Fruit fly (Drosophila melanogaster) whole organism, prepupa: ENCODE results near the gene pie.
A peak's percentile ranks its signal among the peaks of the same experiment; 100 is the strongest.

Experiments
- Blimp-1 ChIP-seq: fragments of 200-800 bp; sonication (Bioruptor generic); optimal IDR thresholded peaks from 3 replicates; lab custom pipeline; 2017; ENCODE audit warnings: missing biosample characterization, missing genetic modification characterization, mild to moderate bottlenecking, moderate library complexity, missing genetic modification reagents
- CG10631 ChIP-seq: fragments of 200-800 bp; sonication (Bioruptor generic); optimal IDR thresholded peaks from 2 replicates; lab custom pipeline; 2016; ENCODE audit warnings: missing biosample characterization, missing genetic modification characterization
- CG11762 ChIP-seq: fragments of 200-800 bp; sonication (Bioruptor generic); optimal IDR thresholded peaks from 3 replicates; lab custom pipeline; 2016; ENCODE audit warnings: missing biosample characterization, missing genetic modification characterization; ENCODE audit not compliant: insufficient read depth
- CG11902 ChIP-seq: fragments of 200-800 bp; sonication (Bioruptor generic); optimal IDR thresholded peaks from 3 replicates; lab custom pipeline; 2016; ENCODE audit warnings: missing biosample characterization, missing genetic modification characterization
- CG1621 ChIP-seq: fragments of 200-800 bp; sonication (Bioruptor generic); optimal IDR thresholded peaks from 3 replicates; lab custom pipeline; 2018; ENCODE audit warnings: missing biosample characterization, mild to moderate bottlenecking, missing genetic modification characterization
- CG16779 ChIP-seq: fragments of 200-800 bp; sonication (Bioruptor generic); optimal IDR thresholded peaks from 3 replicates; lab custom pipeline; 2017; ENCODE audit warnings: missing biosample characterization, mild to moderate bottlenecking, missing genetic modification characterization
- CG4318 ChIP-seq: fragments of 200-800 bp; sonication (Bioruptor generic); optimal IDR thresholded peaks from 3 replicates; lab custom pipeline; 2017; ENCODE audit warnings: missing biosample characterization, mild to moderate bottlenecking, missing genetic modification characterization
- CG6163 ChIP-seq: fragments of 200-800 bp; sonication (Bioruptor generic); IDR thresholded peaks from 3 replicates; pipeline ENCODE4 v1.3.6; 2022; ENCODE audit warnings: missing biosample characterization, missing genetic modification characterization
- CG6276 ChIP-seq: fragments of 200-800 bp; sonication (Bioruptor generic); optimal IDR thresholded peaks from 2 replicates; lab custom pipeline; 2017; ENCODE audit warnings: missing biosample characterization, mild to moderate bottlenecking, missing genetic modification characterization
- CG6792 ChIP-seq: fragments of 200-800 bp; sonication (Bioruptor generic); optimal IDR thresholded peaks from 3 replicates; lab custom pipeline; 2016; ENCODE audit warnings: missing biosample characterization, missing genetic modification characterization
- CG6808 ChIP-seq: fragments of 200-800 bp; sonication (Bioruptor generic); optimal IDR thresholded peaks from 3 replicates; lab custom pipeline; 2017; ENCODE audit warnings: missing biosample characterization, missing genetic modification characterization, mild to moderate bottlenecking, moderate library complexity, missing genetic modification reagents
- CG6854 ChIP-seq: fragments of 200-800 bp; sonication (Bioruptor generic); optimal IDR thresholded peaks from 2 replicates; lab custom pipeline; 2017; ENCODE audit warnings: missing biosample characterization, mild to moderate bottlenecking, missing genetic modification characterization
- CG7368 ChIP-seq: fragments of 200-800 bp; sonication (Bioruptor generic); optimal IDR thresholded peaks from 3 replicates; lab custom pipeline; 2016; ENCODE audit warnings: missing biosample characterization, missing genetic modification characterization
- CG8319 ChIP-seq: fragments of 200-800 bp; sonication (Bioruptor generic); optimal IDR thresholded peaks from 3 replicates; lab custom pipeline; 2016; ENCODE audit warnings: missing biosample characterization, missing genetic modification characterization
- CG8632 ChIP-seq: fragments of 200-800 bp; sonication (Bioruptor generic); optimal IDR thresholded peaks from 3 replicates; lab custom pipeline; 2016; ENCODE audit warnings: missing biosample characterization, missing genetic modification characterization
- CG9139 ChIP-seq: fragments of 200-800 bp; sonication (Bioruptor generic); optimal IDR thresholded peaks from 3 replicates; lab custom pipeline; 2017; ENCODE audit warnings: missing biosample characterization, mild to moderate bottlenecking, missing genetic modification characterization
- Eip75B ChIP-seq: fragments of 200-800 bp; sonication (Bioruptor generic); optimal IDR thresholded peaks from 3 replicates; lab custom pipeline; 2016; ENCODE audit warnings: missing biosample characterization, missing genetic modification characterization
- Eip78C ChIP-seq: fragments of 200-800 bp; sonication (Bioruptor generic); peaks from one replicate; lab custom pipeline; 2016; ENCODE audit warnings: missing biosample characterization, missing genetic modification characterization
- Ets96B ChIP-seq: fragments of 200-800 bp; optimal IDR thresholded peaks from 2 replicates; lab custom pipeline; 2019; ENCODE audit warnings: missing biosample characterization, mild to moderate bottlenecking, missing genetic modification characterization, moderate library complexity
- Gug ChIP-seq: fragments of 200-800 bp; sonication (Bioruptor generic); IDR thresholded peaks from 2 replicates; pipeline ENCODE4 v1.3.6; 2022; ENCODE audit warnings: missing biosample characterization, missing genetic modification characterization
- Hr38 ChIP-seq: sonication (Bioruptor generic); optimal IDR thresholded peaks from 2 replicates; lab custom pipeline; 2016; ENCODE audit warnings: missing biosample characterization, missing genetic modification characterization
- Hr4 ChIP-seq: fragments of 200-800 bp; sonication (Bioruptor generic); optimal IDR thresholded peaks from 3 replicates; lab custom pipeline; 2016; ENCODE audit warnings: missing biosample characterization, missing genetic modification characterization
- Met ChIP-seq: fragments of 200-800 bp; sonication (Bioruptor generic); optimal IDR thresholded peaks from 3 replicates; lab custom pipeline; 2016; ENCODE audit warnings: missing biosample characterization, missing genetic modification characterization
- OdsH ChIP-seq: fragments of 200-800 bp; sonication (Bioruptor generic); optimal IDR thresholded peaks from 3 replicates; lab custom pipeline; 2016; ENCODE audit warnings: missing biosample characterization, missing genetic modification characterization
- Smox ChIP-seq: fragments of 200-800 bp; sonication (Bioruptor generic); optimal IDR thresholded peaks from 3 replicates; lab custom pipeline; 2016; ENCODE audit warnings: missing biosample characterization, missing genetic modification characterization
- Sox102F ChIP-seq: fragments of 200-800 bp; sonication (Bioruptor generic); optimal IDR thresholded peaks from 2 replicates; lab custom pipeline; 2016; ENCODE audit warnings: missing biosample characterization, mild to moderate bottlenecking, missing genetic modification characterization
- Sox15 ChIP-seq: fragments of 200-800 bp; sonication (Bioruptor generic); optimal IDR thresholded peaks from 3 replicates; lab custom pipeline; 2016; ENCODE audit warnings: missing biosample characterization, missing genetic modification characterization
- acj6 ChIP-seq: fragments of 200-800 bp; sonication (Bioruptor generic); optimal IDR thresholded peaks from 3 replicates; lab custom pipeline; 2016; ENCODE audit warnings: missing biosample characterization, missing genetic modification characterization
- cyc ChIP-seq: fragments of 200-800 bp; sonication (Bioruptor generic); optimal IDR thresholded peaks from 3 replicates; lab custom pipeline; 2016; ENCODE audit warnings: missing biosample characterization, missing genetic modification characterization
- dsx ChIP-seq: fragments of 200-800 bp; optimal IDR thresholded peaks from 3 replicates; lab custom pipeline; 2019; ENCODE audit warnings: missing biosample characterization, mild to moderate bottlenecking, missing genetic modification characterization, moderate library complexity; ENCODE audit not compliant: poor library complexity, severe bottlenecking
- eg ChIP-seq: fragments of 200-800 bp; sonication (Bioruptor generic); IDR thresholded peaks from 3 replicates; pipeline ENCODE4 v1.3.6; 2022; ENCODE audit warnings: missing biosample characterization, missing genetic modification characterization
- esn ChIP-seq: fragments of 200-800 bp; sonication (Bioruptor generic); optimal IDR thresholded peaks from 2 replicates; lab custom pipeline; 2016; ENCODE audit warnings: missing biosample characterization, mild to moderate bottlenecking, missing genetic modification characterization, moderate library complexity
- fd59A ChIP-seq: fragments of 200-800 bp; sonication (Bioruptor generic); optimal IDR thresholded peaks from 2 replicates; lab custom pipeline; 2017; ENCODE audit warnings: missing biosample characterization, mild to moderate bottlenecking, missing genetic modification characterization, missing genetic modification reagents
- fd85E ChIP-seq: fragments of 200-800 bp; sonication (Bioruptor generic); optimal IDR thresholded peaks from 3 replicates; lab custom pipeline; 2016; ENCODE audit warnings: missing biosample characterization, missing genetic modification characterization
- fkh ChIP-seq: fragments of 200-800 bp; sonication (Bioruptor generic); optimal IDR thresholded peaks from 3 replicates; lab custom pipeline; 2017; ENCODE audit warnings: missing biosample characterization, mild to moderate bottlenecking, missing genetic modification characterization, moderate library complexity
- lz ChIP-seq: fragments of 200-800 bp; sonication (Bioruptor generic); optimal IDR thresholded peaks from 3 replicates; lab custom pipeline; 2016; ENCODE audit warnings: missing biosample characterization, missing genetic modification characterization
- net ChIP-seq: fragments of 200-800 bp; sonication (Bioruptor generic); optimal IDR thresholded peaks from 3 replicates; lab custom pipeline; 2016; ENCODE audit warnings: missing biosample characterization, missing genetic modification characterization
- salr ChIP-seq, 2 experiments: fragments of 200-800 bp; sonication (Bioruptor generic); optimal IDR thresholded peaks; 3 replicates each; lab custom pipeline; 2016 to 2018; ENCODE audit warnings: missing biosample characterization in 2 of 2, missing genetic modification characterization in 2 of 2, mild to moderate bottlenecking in 1 of 2
- spab ChIP-seq: fragments of 200-800 bp; sonication (Bioruptor generic); optimal IDR thresholded peaks from 2 replicates; lab custom pipeline; 2017; ENCODE audit warnings: missing biosample characterization, mild to moderate bottlenecking, missing genetic modification characterization, missing genetic modification reagents
- svp ChIP-seq: fragments of 200-800 bp; sonication (Bioruptor generic); peaks from one replicate; lab custom pipeline; 2016; ENCODE audit warnings: missing biosample characterization, missing genetic modification characterization
- topi ChIP-seq: fragments of 200-800 bp; sonication (Bioruptor generic); optimal IDR thresholded peaks from 3 replicates; lab custom pipeline; 2016; ENCODE audit warnings: missing biosample characterization, missing genetic modification characterization

Gene pie

DNA sequence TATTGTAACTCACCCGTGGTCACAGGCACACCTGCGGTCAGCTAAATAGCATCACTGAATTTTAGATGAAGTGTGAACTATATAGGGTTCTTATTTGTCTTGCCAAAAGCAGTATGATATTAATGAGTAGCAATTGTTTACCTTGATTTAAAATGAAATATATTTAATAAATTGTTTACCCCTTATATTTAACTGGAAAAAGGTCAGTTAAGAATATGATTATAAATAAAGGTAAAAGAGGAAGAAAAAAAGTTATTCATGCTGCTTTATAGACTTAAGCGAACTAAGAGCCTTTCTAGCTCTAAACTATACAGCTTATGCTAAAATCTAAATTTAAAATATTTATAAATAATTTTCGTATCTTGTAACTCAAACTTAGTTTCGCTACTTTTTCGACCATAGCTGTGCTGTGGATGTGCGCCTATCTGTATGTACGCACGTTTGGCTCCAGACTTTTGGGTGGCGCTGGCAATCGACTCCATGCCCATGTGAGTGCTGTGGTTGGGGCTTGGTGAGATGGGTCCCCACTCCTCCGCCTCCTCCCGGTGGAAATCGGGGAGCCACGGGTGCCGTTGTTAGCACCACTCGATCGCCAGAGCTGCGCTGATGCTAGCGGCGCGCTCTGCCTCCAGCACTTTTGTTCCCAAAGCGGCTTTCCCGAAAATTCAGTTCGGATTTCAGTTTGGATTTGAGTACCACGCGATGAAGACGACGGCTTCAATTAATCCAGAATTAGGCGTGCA is 19.6 kb upstream of the pie start, which contains the start of gene loh (continued):
- TF ChIP-seq CG11902 (GFP tag; lab: Kevin White, UChicago): peak; percentile 13
- TF ChIP-seq CG6163 (GFP tag; lab: Robert Waterston, UW): no peak
- no peak for TF ChIP-seq CG8632 (GFP tag; lab: Kevin White, UChicago)
- TF ChIP-seq CG6276 (GFP tag; lab: Kevin White, UChicago): no peak
- peak; percentile 86 for TF ChIP-seq Eip78C
- TF ChIP-seq Smox (GFP tag; lab: Kevin White, UChicago): no peak
- peak; percentile 8 for TF ChIP-seq Blimp-1
- no peak for TF ChIP-seq CG11762 (GFP tag; lab: Kevin White, UChicago)
- peak; percentile 50 for TF ChIP-seq OdsH (GFP tag; lab: Kevin White, UChicago)
- TF ChIP-seq fkh (GFP tag; lab: Kevin White, UChicago): no peak
- no peak for TF ChIP-seq cyc (GFP tag; lab: Kevin White, UChicago)
- TF ChIP-seq CG7368 (GFP tag; lab: Kevin White, UChicago): no peak
- TF ChIP-seq CG4318 (GFP tag; lab: Kevin White, UChicago): no peak
- no peak for TF ChIP-seq CG16779
- peak; percentile 35 for TF ChIP-seq topi
- TF ChIP-seq spab (GFP tag; lab: Kevin White, UChicago): no peak
- no peak for TF ChIP-seq Hr38
- no peak for TF ChIP-seq CG9139 (GFP tag; lab: Kevin White, UChicago)
- no peak for TF ChIP-seq Eip75B (GFP tag; lab: Kevin White, UChicago)
- TF ChIP-seq Sox15 (GFP tag; lab: Kevin White, UChicago): no peak
- no peak for TF ChIP-seq svp (GFP tag; lab: Kevin White, UChicago)
- peak; percentile 37 for TF ChIP-seq CG6792 (GFP tag; lab: Kevin White, UChicago)
- peak; percentile 49 for TF ChIP-seq CG10631
- no peak for TF ChIP-seq fd59A (GFP tag; lab: Kevin White, UChicago)
- no peak for TF ChIP-seq net (GFP tag; lab: Kevin White, UChicago)
- no peak for TF ChIP-seq dsx (GFP tag; lab: Kevin White, UChicago)
- TF ChIP-seq Gug: no peak
- no peak for TF ChIP-seq CG8319 (GFP tag; lab: Kevin White, UChicago)
- no peak for TF ChIP-seq salr (GFP tag; optimal IDR thresholded peaks at IDR 0.05; lab: Kevin White, UChicago)
- TF ChIP-seq CG6854 (GFP tag; lab: Kevin White, UChicago): no peak
- TF ChIP-seq acj6 (GFP tag; lab: Kevin White, UChicago): peak; percentile 40
- TF ChIP-seq Ets96B: no peak

DNA sequence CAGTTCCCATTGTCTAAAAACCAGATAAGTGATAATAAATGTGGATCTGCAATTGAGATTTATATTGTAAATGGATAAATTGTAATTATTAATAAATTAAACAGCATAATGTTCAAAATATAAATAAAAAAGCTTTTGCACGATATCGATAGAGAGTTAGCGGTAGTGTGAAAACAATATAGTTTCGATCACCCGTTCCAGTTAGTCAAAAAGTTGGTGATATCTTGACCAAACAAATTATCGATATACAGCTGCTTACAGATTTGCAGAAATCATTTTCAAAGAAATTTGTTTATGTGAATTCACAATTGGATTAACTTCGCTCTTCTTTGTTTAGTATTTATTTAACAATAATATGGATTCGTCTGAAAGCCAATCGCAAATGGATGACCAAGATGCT is 16.6 kb upstream of the pie start, which contains the start of gene Nse4:
Nse4 (plus strand) TSS at position 267 of the 400 bp plus-strand sequence.
- TF ChIP-seq CG8319 (GFP tag; lab: Kevin White, UChicago) (no peak), fkh (GFP tag; lab: Kevin White, UChicago) (no peak), CG1621 (tag; lab: Kevin White, UChicago) (no peak), esn (GFP tag; lab: Kevin White, UChicago) (no peak), topi (no peak), Met (no peak), lz (GFP tag; lab: Kevin White, UChicago) (no peak), Gug (no peak), CG6163 (GFP tag; lab: Robert Waterston, UW) (no peak), Sox102F (no peak), CG6808 (GFP tag; lab: Kevin White, UChicago) (no peak), eg (GFP tag; lab: Robert Waterston, UW) (no peak), Hr4 (GFP tag; lab: Kevin White, UChicago) (no peak), svp (GFP tag; lab: Kevin White, UChicago) (no peak), fd85E (GFP tag; lab: Kevin White, UChicago) (no peak), Eip78C (no peak), Blimp-1 (no peak), spab (GFP tag; lab: Kevin White, UChicago) (no peak)
- TF ChIP-seq, all 60 proteins: peak for 0
